Fruit fly (Drosophila melanogaster): Measurements from ENCODE around the gene CG42654.

The CG42654 gene

dm6 chr3L:19909234-19910053 is 44.9 kb downstream of the CG42654 start (continued):
- TF ChIP-seq seq (GFP tag; IDR thresholded peaks at IDR 0.05) = no peak
- TF ChIP-seq nerfin-1 (tag; optimal IDR thresholded peaks at IDR 0.05) = no peak
- TF ChIP-seq CG6683 (GFP tag; optimal IDR thresholded peaks at IDR 0.05) = no peak
- no peak for TF ChIP-seq CG10462 (GFP tag; optimal IDR thresholded peaks at IDR 0.05)
- no peak for TF ChIP-seq corto (GFP tag; optimal IDR thresholded peaks at IDR 0.05)
- TF ChIP-seq her (GFP tag; optimal IDR thresholded peaks at IDR 0.05) = peak; percentile 14
- TF ChIP-seq fu2 (GFP tag; optimal IDR thresholded peaks at IDR 0.05) = no peak
- TF ChIP-seq CG42726 (GFP tag; IDR thresholded peaks at IDR 0.05; ENCODE audit: partially characterized antibody) = no peak
- no peak for TF ChIP-seq Hsf (GFP tag; optimal IDR thresholded peaks at IDR 0.05)
- TF ChIP-seq CG13624 (GFP tag; optimal IDR thresholded peaks at IDR 0.05) = no peak
- peak; percentile 26 for TF ChIP-seq CG1233 (GFP tag; optimal IDR thresholded peaks at IDR 0.05)
- no peak for TF ChIP-seq CG30431 (GFP tag; optimal IDR thresholded peaks at IDR 0.05)
- peak; percentile 24 for TF ChIP-seq caup (GFP tag; optimal IDR thresholded peaks at IDR 0.05; ENCODE audit: severe bottlenecking)
- peak; percentile 71 for TF ChIP-seq stwl (tag; optimal IDR thresholded peaks at IDR 0.05)
- TF ChIP-seq Bdp1 (GFP tag; optimal IDR thresholded peaks at IDR 0.05) = no peak
- no peak for TF ChIP-seq CG3163 (GFP tag; optimal IDR thresholded peaks at IDR 0.05)
- TF ChIP-seq emc (GFP tag; optimal IDR thresholded peaks at IDR 0.05) = no peak
- peak; percentile 27 for TF ChIP-seq Bteb2 (GFP tag; optimal IDR thresholded peaks at IDR 0.05)
- no peak for TF ChIP-seq aop (GFP tag; IDR thresholded peaks at IDR 0.05)
- TF ChIP-seq CG7271 (tag; optimal IDR thresholded peaks at IDR 0.05) = peak; percentile 8
- TF ChIP-seq CG14667 (GFP tag; IDR thresholded peaks at IDR 0.05) = no peak
- TF ChIP-seq HLH54F (GFP tag; optimal IDR thresholded peaks at IDR 0.05) = no peak
- no peak for TF ChIP-seq CG10959 (GFP tag; IDR thresholded peaks at IDR 0.05)
- TF ChIP-seq Side (GFP tag; optimal IDR thresholded peaks at IDR 0.05) = no peak
- peak; percentile 88 for TF ChIP-seq sens (GFP tag)
- TF ChIP-seq danr (GFP tag; IDR thresholded peaks at IDR 0.05) = no peak
- no peak for TF ChIP-seq Xrp1 (GFP tag; IDR thresholded peaks at IDR 0.05)
- no peak for TF ChIP-seq Dek (tag; optimal IDR thresholded peaks at IDR 0.05)
- no peak for TF ChIP-seq wdn (GFP tag; IDR thresholded peaks at IDR 0.05)
- TF ChIP-seq Myb (GFP tag; optimal IDR thresholded peaks at IDR 0.05) = peak; percentile 7
- no peak for TF ChIP-seq CG17612 (GFP tag; IDR thresholded peaks at IDR 0.05)
- TF ChIP-seq CG12299 (tag; optimal IDR thresholded peaks at IDR 0.05) = no peak
- no peak for TF ChIP-seq CG1792 (GFP tag; optimal IDR thresholded peaks at IDR 0.05)
- no peak for TF ChIP-seq Atf3 (GFP tag; optimal IDR thresholded peaks at IDR 0.05)
- TF ChIP-seq Rfx (GFP tag; IDR thresholded peaks at IDR 0.05) = no peak
- TF ChIP-seq ac (GFP tag; optimal IDR thresholded peaks at IDR 0.05) = no peak
- TF ChIP-seq Nf-YB (GFP tag; optimal IDR thresholded peaks at IDR 0.05) = no peak
- TF ChIP-seq CG12769 (tag; optimal IDR thresholded peaks at IDR 0.05) = no peak
- TF ChIP-seq bcd (GFP tag; optimal IDR thresholded peaks at IDR 0.05) = no peak
- TF ChIP-seq CG34422 (GFP tag; IDR thresholded peaks at IDR 0.05) = peak; percentile 9; the same call in 1 of the 3 replicates
- no peak for TF ChIP-seq B-H2 (GFP tag; optimal IDR thresholded peaks at IDR 0.05)
- TF ChIP-seq phol (tag; optimal IDR thresholded peaks at IDR 0.05) = peak; percentile 89
- no peak for TF ChIP-seq CG16779 (GFP tag; IDR thresholded peaks at IDR 0.05)
- TF ChIP-seq GATAe (GFP tag; conservative IDR thresholded peaks at IDR 0.05) = no peak; the same call in 1 of the 2 replicates
- peak; percentile 54 for TF ChIP-seq Hmr (GFP tag; optimal IDR thresholded peaks at IDR 0.05)
- no peak for TF ChIP-seq Hmx (GFP tag; optimal IDR thresholded peaks at IDR 0.05)
- no peak for TF ChIP-seq Hand (GFP tag; optimal IDR thresholded peaks at IDR 0.05)
- peak; percentile 64 for TF ChIP-seq Ets97D (GFP tag; optimal IDR thresholded peaks at IDR 0.05)
- TF ChIP-seq amos (GFP tag; IDR thresholded peaks at IDR 0.05; ENCODE audit: partially characterized antibody) = peak; percentile 42; the same call in 1 of the 2 replicates
- peak; percentile 63 for TF ChIP-seq CG15514 (GFP tag; optimal IDR thresholded peaks at IDR 0.05)

Measured in whole organism, embryonic.